Fruit fly (Drosophila melanogaster): ENCODE results near the gene CG6763.

The CG6763 gene

dm6 chr3R:23303297-23303696 lies 19.5 kb downstream of the CG6763 start:
- no peak for TF ChIP-seq Eip75B (GFP tag; optimal IDR thresholded peaks at IDR 0.05)
- no peak for TF ChIP-seq CG6792 (GFP tag; optimal IDR thresholded peaks at IDR 0.05)
- peak; percentile 5 for TF ChIP-seq Met (GFP tag; optimal IDR thresholded peaks at IDR 0.05)
- no peak for TF ChIP-seq CG7368 (GFP tag; optimal IDR thresholded peaks at IDR 0.05)
- no peak for TF ChIP-seq CG4318 (GFP tag; optimal IDR thresholded peaks at IDR 0.05)
- peak; percentile 61 for TF ChIP-seq Eip78C (GFP tag)
- TF ChIP-seq CG8319 (GFP tag; optimal IDR thresholded peaks at IDR 0.05) = no peak
- TF ChIP-seq CG31627 (GFP tag; optimal IDR thresholded peaks at IDR 0.05) = peak; percentile 7
- TF ChIP-seq fd59A (GFP tag; optimal IDR thresholded peaks at IDR 0.05) = no peak
- TF ChIP-seq CG11294 (GFP tag; IDR thresholded peaks at IDR 0.05) = no peak
- no peak for TF ChIP-seq fkh (GFP tag; optimal IDR thresholded peaks at IDR 0.05)
- TF ChIP-seq Eip93F (GFP tag; optimal IDR thresholded peaks at IDR 0.05) = no peak
- TF ChIP-seq topi (GFP tag; optimal IDR thresholded peaks at IDR 0.05) = no peak

- TF ChIP-seq CG6792 (GFP tag; optimal IDR thresholded peaks at IDR 0.05) (no peak), Hr39 (GFP tag; optimal IDR thresholded peaks at IDR 0.05) (no peak), fd85E (GFP tag; optimal IDR thresholded peaks at IDR 0.05) (no peak), achi (GFP tag; optimal IDR thresholded peaks at IDR 0.05) (no peak), ss (GFP tag; optimal IDR thresholded peaks at IDR 0.05) (no peak), dsx (GFP tag; optimal IDR thresholded peaks at IDR 0.05; ENCODE audit: poor library complexity, severe bottlenecking) (peak; percentile 12), CG8632 (GFP tag; optimal IDR thresholded peaks at IDR 0.05) (no peak)
Observed at dm6 chr3R:23306828-23307227, 23.0 kb downstream of the CG6763 start.

- TF ChIP-seq Hr4 (GFP tag; optimal IDR thresholded peaks at IDR 0.05) = no peak
- no peak for TF ChIP-seq CG6163 (GFP tag; IDR thresholded peaks at IDR 0.05)
- TF ChIP-seq Gug (GFP tag; IDR thresholded peaks at IDR 0.05) = no peak
- TF ChIP-seq CG16779 (tag; optimal IDR thresholded peaks at IDR 0.05) = no peak
- TF ChIP-seq dac (GFP tag; optimal IDR thresholded peaks at IDR 0.05) = no peak
- no peak for TF ChIP-seq fd85E (GFP tag; optimal IDR thresholded peaks at IDR 0.05)
Observed at dm6 chr3R:23309690-23310089, 25.9 kb downstream of the CG6763 start.

dm6 chr3R:23310151-23310550 lies 26.3 kb downstream of the CG6763 start:
- TF ChIP-seq fd59A (GFP tag; optimal IDR thresholded peaks at IDR 0.05) (no peak), CG1621 (tag; optimal IDR thresholded peaks at IDR 0.05) (no peak), net (GFP tag; optimal IDR thresholded peaks at IDR 0.05) (no peak), Met (GFP tag; optimal IDR thresholded peaks at IDR 0.05) (no peak), OdsH (GFP tag; optimal IDR thresholded peaks at IDR 0.05) (no peak), salr (GFP tag; optimal IDR thresholded peaks at IDR 0.05) (no peak), Eip78C (GFP tag) (no peak), CG32006 (GFP tag; optimal IDR thresholded peaks at IDR 0.05) (no peak), CG8119 (GFP tag; IDR thresholded peaks at IDR 0.05) (no peak), CG10669 (GFP tag; optimal IDR thresholded peaks at IDR 0.05) (no peak), pdm3 (GFP tag; optimal IDR thresholded peaks at IDR 0.05) (no peak), esn (GFP tag; optimal IDR thresholded peaks at IDR 0.05) (no peak)

- no peak for TF ChIP-seq CG7368 (GFP tag; optimal IDR thresholded peaks at IDR 0.05)
- no peak for TF ChIP-seq Hr4 (GFP tag; optimal IDR thresholded peaks at IDR 0.05)
- no peak for TF ChIP-seq CG6276 (GFP tag; optimal IDR thresholded peaks at IDR 0.05)
- TF ChIP-seq ss (GFP tag; optimal IDR thresholded peaks at IDR 0.05) = no peak
- TF ChIP-seq achi (GFP tag; optimal IDR thresholded peaks at IDR 0.05) = no peak
- no peak for TF ChIP-seq CG11294 (GFP tag; IDR thresholded peaks at IDR 0.05)
- no peak for TF ChIP-seq CG15336 (GFP tag; IDR thresholded peaks at IDR 0.05)
- no peak for TF ChIP-seq Ets96B (tag; optimal IDR thresholded peaks at IDR 0.05)
Observed at dm6 chr3R:23312796-23313195, 29.0 kb downstream of the CG6763 start.

Measured in whole organism, prepupa.